Fruit fly (Drosophila melanogaster): ENCODE results near the gene Spn38F.

DNA sequence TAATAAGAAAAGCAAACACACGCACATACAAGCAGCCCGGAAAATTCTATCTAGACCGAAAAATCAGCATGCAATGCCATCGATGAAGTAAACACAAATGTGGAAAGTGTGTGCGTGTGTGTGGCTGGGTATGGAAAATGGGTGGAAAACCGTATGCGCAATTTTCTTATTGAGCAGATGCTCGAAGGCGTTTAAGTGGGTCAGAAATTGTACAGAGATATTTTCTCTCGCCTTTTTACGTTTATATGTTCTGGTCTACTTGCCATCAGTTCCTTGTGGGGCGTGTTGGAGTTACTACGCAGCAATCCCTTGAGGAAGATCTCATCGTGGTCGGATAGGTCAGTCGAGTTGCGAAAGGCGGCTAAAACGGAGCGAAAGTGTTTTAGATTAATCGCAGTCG is 42.0 kb downstream of the Spn38F start:
- TF ChIP-seq h (optimal IDR thresholded peaks at IDR 0.05) (no peak), psq (optimal IDR thresholded peaks at IDR 0.05) (no peak), Sin3A (optimal IDR thresholded peaks at IDR 0.05) (no peak)

Measured in Kc167 (cell line).